5 fruit fly cellular contexts compared by ENCODE assay signal in genomic region chr2L:203529-204127, dm6.
A peak's percentile ranks its signal among the peaks of the same experiment; 100 is the strongest.
TF ChIP-seq lines count a peak whose summit lies in the region.

Gene mRpL10, plus strand, starts transcription at chr2L:203779.

- no peak for TF ChIP-seq CTCF in whole organism, embryonic (GFP tag; optimal IDR thresholded peaks at IDR 0.05; lab: Kevin White, UChicago)

TF ChIP-seq in whole organism, adult, 20 proteins besides CTCF, POLR2A, EP300 and RAD21 (continues in another document):
- TF ChIP-seq CG12768 (GFP tag; optimal IDR thresholded peaks at IDR 0.05; lab: Kevin White, UChicago): no peak
- no peak for TF ChIP-seq Hr96 (GFP tag; optimal IDR thresholded peaks at IDR 0.05; lab: Kevin White, UChicago)
- peak; percentile 42 for TF ChIP-seq CG7101 (tag; optimal IDR thresholded peaks at IDR 0.05; lab: Kevin White, UChicago)
- TF ChIP-seq kay (GFP tag; lab: Kevin White, UChicago; ENCODE audit: borderline replicate concordance): no peak
- peak; percentile 44 for TF ChIP-seq pad (GFP tag; optimal IDR thresholded peaks at IDR 0.05; lab: Kevin White, UChicago)
- peak; percentile 55 for TF ChIP-seq CG14711 (tag; optimal IDR thresholded peaks at IDR 0.05; lab: Kevin White, UChicago)
- TF ChIP-seq toe (GFP tag; optimal IDR thresholded peaks at IDR 0.05; lab: Kevin White, UChicago): no peak
- TF ChIP-seq CG11617 (GFP tag; optimal IDR thresholded peaks at IDR 0.05; lab: Kevin White, UChicago): peak; percentile 87
- TF ChIP-seq Crg-1 (GFP tag; optimal IDR thresholded peaks at IDR 0.05; lab: Kevin White, UChicago): peak; percentile 67
- peak; percentile 4 for TF ChIP-seq cic (GFP tag; optimal IDR thresholded peaks at IDR 0.05; lab: Kevin White, UChicago)
- peak; percentile 18 for TF ChIP-seq CG7045 (GFP tag; optimal IDR thresholded peaks at IDR 0.05; lab: Kevin White, UChicago)
- TF ChIP-seq bab1 (GFP tag; optimal IDR thresholded peaks at IDR 0.05; lab: Kevin White, UChicago): peak; percentile 70
- no peak for TF ChIP-seq cnc (optimal IDR thresholded peaks at IDR 0.05; lab: Kevin White, UChicago)
- TF ChIP-seq CG5204 (GFP tag; optimal IDR thresholded peaks at IDR 0.05; lab: Kevin White, UChicago): no peak
- TF ChIP-seq Mnt (GFP tag; optimal IDR thresholded peaks at IDR 0.05; lab: Kevin White, UChicago): peak; percentile 77
- peak; percentile 0 for TF ChIP-seq ovo (GFP tag; optimal IDR thresholded peaks at IDR 0.05; lab: Kevin White, UChicago)
- TF ChIP-seq CG33017 (tag; optimal IDR thresholded peaks at IDR 0.05; lab: Kevin White, UChicago): peak; percentile 65
- TF ChIP-seq tj (GFP tag; optimal IDR thresholded peaks at IDR 0.05; lab: Kevin White, UChicago): peak; percentile 44

TF ChIP-seq in whole organism, embryonic, 481 proteins besides CTCF, POLR2A, EP300 and RAD21 (continues in another document):
- TF ChIP-seq gcm (GFP tag; optimal IDR thresholded peaks at IDR 0.05; lab: Kevin White, UChicago) (no peak), Usf (GFP tag; optimal IDR thresholded peaks at IDR 0.05; lab: Kevin White, UChicago) (no peak), Dll (GFP tag; IDR thresholded peaks at IDR 0.05; lab: Robert Waterston, UW; ENCODE audit: partially characterized antibody) (peak; percentile 90), slbo (GFP tag; IDR thresholded peaks at IDR 0.05; lab: Robert Waterston, UW) (peak; percentile 45; the same call in 1 of the 2 replicates), E2f2 (GFP tag; IDR thresholded peaks at IDR 0.05; lab: Robert Waterston, UW) (peak; percentile 37; the same call in 1 of the 2 replicates), caup (GFP tag; optimal IDR thresholded peaks at IDR 0.05; lab: Kevin White, UChicago; ENCODE audit: severe bottlenecking) (no peak), Rfx (GFP tag; IDR thresholded peaks at IDR 0.05; lab: Robert Waterston, UW) (peak; percentile 29; the same call in 1 of the 2 replicates), Dref (GFP tag; IDR thresholded peaks at IDR 0.05; lab: Robert Waterston, UW) (peak; percentile 86), vfl (GFP tag; optimal IDR thresholded peaks at IDR 0.05; lab: Kevin White, UChicago) (peak; percentile 28), stwl (tag; optimal IDR thresholded peaks at IDR 0.05; lab: Kevin White, UChicago) (peak; percentile 81), CG11695 (GFP tag; IDR thresholded peaks at IDR 0.05; lab: Robert Waterston, UW) (no peak), zen2 (GFP tag; IDR thresholded peaks at IDR 0.05; lab: Robert Waterston, UW; ENCODE audit: partially characterized antibody) (peak; percentile 85), CG34224 (GFP tag; IDR thresholded peaks at IDR 0.05; lab: Robert Waterston, UW; ENCODE audit: partially characterized antibody) (peak; percentile 95), gro (GFP tag; optimal IDR thresholded peaks at IDR 0.05; lab: Kevin White, UChicago) (no peak), pzg (GFP tag; optimal IDR thresholded peaks at IDR 0.05; lab: Kevin White, UChicago) (peak; percentile 69), HLH4C (GFP tag; IDR thresholded peaks at IDR 0.05; lab: Robert Waterston, UW; ENCODE audit: partially characterized antibody) (peak; percentile 86), ara (GFP tag; IDR thresholded peaks at IDR 0.05; lab: Robert Waterston, UW) (no peak)

TF ChIP-seq in whole organism, prepupa, 60 proteins besides CTCF, POLR2A, EP300 and RAD21:
- TF ChIP-seq vri (GFP tag; optimal IDR thresholded peaks at IDR 0.05; lab: Kevin White, UChicago) (no peak), CG10631 (GFP tag; optimal IDR thresholded peaks at IDR 0.05; lab: Kevin White, UChicago) (peak; percentile 11), cyc (GFP tag; optimal IDR thresholded peaks at IDR 0.05; lab: Kevin White, UChicago) (no peak), esn (GFP tag; optimal IDR thresholded peaks at IDR 0.05; lab: Kevin White, UChicago) (peak; percentile 65), CG6792 (GFP tag; optimal IDR thresholded peaks at IDR 0.05; lab: Kevin White, UChicago) (no peak), CG3032 (tag; optimal IDR thresholded peaks at IDR 0.05; lab: Kevin White, UChicago) (peak; percentile 25), Eip93F (GFP tag; optimal IDR thresholded peaks at IDR 0.05; lab: Kevin White, UChicago) (peak; percentile 33)

TF ChIP-seq in whole organism, pupa, 21 proteins besides CTCF, POLR2A, EP300 and RAD21:
- TF ChIP-seq CG15710 (tag; optimal IDR thresholded peaks at IDR 0.05; lab: Kevin White, UChicago): peak; percentile 11
- peak; percentile 9 for TF ChIP-seq CG17806 (tag; optimal IDR thresholded peaks at IDR 0.05; lab: Kevin White, UChicago)
- TF ChIP-seq gl (tag; optimal IDR thresholded peaks at IDR 0.05; lab: Kevin White, UChicago): no peak
TF ChIP-seq in whole organism, pupa: peak in this region for 2.

TF ChIP-seq in whole organism, wandering third instar larva, 38 proteins besides CTCF, POLR2A, EP300 and RAD21:
- TF ChIP-seq dmrt93B (GFP tag; optimal IDR thresholded peaks at IDR 0.05; lab: Kevin White, UChicago) (no peak), fru (GFP tag; optimal IDR thresholded peaks at IDR 0.05; lab: Kevin White, UChicago) (no peak), usp (GFP tag; optimal IDR thresholded peaks at IDR 0.05; lab: Kevin White, UChicago) (no peak), GATAd (GFP tag; optimal IDR thresholded peaks at IDR 0.05; lab: Kevin White, UChicago) (no peak), rgr (GFP tag; optimal IDR thresholded peaks at IDR 0.05; lab: Kevin White, UChicago) (no peak), pan (optimal IDR thresholded peaks at IDR 0.05; lab: Kevin White, UChicago) (no peak), Vsx2 (GFP tag; optimal IDR thresholded peaks at IDR 0.05; lab: Kevin White, UChicago; ENCODE audit: partially characterized antibody) (no peak), ey (GFP tag; optimal IDR thresholded peaks at IDR 0.05; lab: Kevin White, UChicago) (no peak), HLH106 (tag; optimal IDR thresholded peaks at IDR 0.05; lab: Kevin White, UChicago) (peak; percentile 48), sv (GFP tag; optimal IDR thresholded peaks at IDR 0.05; lab: Kevin White, UChicago) (peak; percentile 33), psq (GFP tag; optimal IDR thresholded peaks at IDR 0.05; lab: Kevin White, UChicago) (peak; percentile 41), OdsH (GFP tag; optimal IDR thresholded peaks at IDR 0.05; lab: Kevin White, UChicago) (peak; percentile 57), brk (GFP tag; optimal IDR thresholded peaks at IDR 0.05; lab: Kevin White, UChicago) (no peak), dl (GFP tag; optimal IDR thresholded peaks at IDR 0.05; lab: Kevin White, UChicago; ENCODE audit: insufficient read depth in 1 of 2, partially characterized antibody in 2 of 2) (no peak), Myc (optimal IDR thresholded peaks at IDR 0.05; lab: Kevin White, UChicago) (no peak), br (GFP tag; optimal IDR thresholded peaks at IDR 0.05; lab: Kevin White, UChicago) (no peak), Hnf4 (GFP tag; optimal IDR thresholded peaks at IDR 0.05; lab: Kevin White, UChicago) (no peak), Dfd (GFP tag; optimal IDR thresholded peaks at IDR 0.05; lab: Kevin White, UChicago) (no peak), lola (GFP tag; optimal IDR thresholded peaks at IDR 0.05; lab: Kevin White, UChicago) (no peak), Rel (GFP tag; optimal IDR thresholded peaks at IDR 0.05; lab: Kevin White, UChicago) (no peak), Rel (tag; optimal IDR thresholded peaks at IDR 0.05; lab: Kevin White, UChicago) (peak; percentile 53), Mio (GFP tag; optimal IDR thresholded peaks at IDR 0.05; lab: Kevin White, UChicago) (no peak), foxo (GFP tag; optimal IDR thresholded peaks at IDR 0.05; lab: Kevin White, UChicago) (peak in 1 of 2 experiments; percentile 63), Jra (GFP tag; optimal IDR thresholded peaks at IDR 0.05; lab: Kevin White, UChicago) (peak; percentile 34), Hr78 (GFP tag; optimal IDR thresholded peaks at IDR 0.05; lab: Kevin White, UChicago) (no peak), Hr83 (GFP tag; optimal IDR thresholded peaks at IDR 0.05; lab: Kevin White, UChicago; ENCODE audit: poor library complexity, severe bottlenecking) (peak; percentile 48), Abd-B (GFP tag; optimal IDR thresholded peaks at IDR 0.05; lab: Kevin White, UChicago) (no peak), CG9705 (GFP tag; optimal IDR thresholded peaks at IDR 0.05; lab: Kevin White, UChicago) (peak; percentile 37), woc (GFP tag; optimal IDR thresholded peaks at IDR 0.05; lab: Kevin White, UChicago) (no peak), sage (GFP tag; optimal IDR thresholded peaks at IDR 0.05; lab: Kevin White, UChicago) (no peak), dsf (GFP tag; optimal IDR thresholded peaks at IDR 0.05; lab: Kevin White, UChicago; ENCODE audit: borderline replicate concordance) (no peak), Dif (GFP tag; optimal IDR thresholded peaks at IDR 0.05; lab: Kevin White, UChicago; ENCODE audit: partially characterized antibody) (no peak), h (GFP tag; optimal IDR thresholded peaks at IDR 0.05; lab: Kevin White, UChicago) (no peak), CG32264 (GFP tag; optimal IDR thresholded peaks at IDR 0.05; lab: Kevin White, UChicago) (no peak), CrebA (GFP tag; optimal IDR thresholded peaks at IDR 0.05; lab: Kevin White, UChicago; ENCODE audit: borderline replicate concordance) (no peak), Sp1 (GFP tag; optimal IDR thresholded peaks at IDR 0.05; lab: Kevin White, UChicago) (no peak)
TF ChIP-seq in whole organism, wandering third instar larva: peak in this region for 9.
